Fruit fly (Drosophila melanogaster) whole organism, wandering third instar larva: ENCODE data around the gene NijB.

Experiments
- Abd-B ChIP-seq: fragments of >200 bp; optimal IDR thresholded peaks from 2 replicates; lab custom pipeline; 2017; ENCODE audit warnings: missing biosample characterization, missing genetic modification characterization
- CG32264 ChIP-seq: fragments of 200-800 bp; sonication (Bioruptor generic); optimal IDR thresholded peaks from 2 replicates; lab custom pipeline; 2016; ENCODE audit warnings: missing biosample characterization, missing genetic modification characterization
- CG9705 ChIP-seq: fragments of 200-800 bp; sonication (Bioruptor generic); optimal IDR thresholded peaks from 2 replicates; lab custom pipeline; 2018; ENCODE audit warnings: missing biosample characterization, mild to moderate bottlenecking, missing genetic modification characterization
- CrebA ChIP-seq: fragments of 200-800 bp; sonication (Bioruptor generic); optimal IDR thresholded peaks from 2 replicates; lab custom pipeline; 2016; ENCODE audit warnings: missing biosample characterization, mild to moderate bottlenecking, missing genetic modification characterization, borderline replicate concordance
- Dfd ChIP-seq: fragments of >200 bp; optimal IDR thresholded peaks from 2 replicates; lab custom pipeline; 2017; ENCODE audit warnings: missing biosample characterization, missing genetic modification characterization
- Dif ChIP-seq: fragments of 200-275, 200-300 bp; sonication (Bioruptor generic); optimal IDR thresholded peaks from 2 replicates; lab custom pipeline; 2018; ENCODE audit warnings: missing biosample characterization, missing genetic modification characterization; ENCODE audit not compliant: partially characterized antibody
- GATAd ChIP-seq: sonication (Bioruptor generic); optimal IDR thresholded peaks from 2 replicates; lab custom pipeline; 2016; ENCODE audit warnings: missing biosample characterization, missing genetic modification characterization
- HLH106 ChIP-seq: fragments of 200-800 bp; optimal IDR thresholded peaks from 3 replicates; lab custom pipeline; 2019; ENCODE audit warnings: missing biosample characterization, mild to moderate bottlenecking, missing genetic modification characterization, moderate library complexity
- Hnf4 ChIP-seq: fragments of 200-800 bp; sonication (Bioruptor generic); optimal IDR thresholded peaks from 2 replicates; lab custom pipeline; 2016; ENCODE audit warnings: missing biosample characterization, mild to moderate bottlenecking, missing genetic modification characterization
- Hr78 ChIP-seq: fragments of >200 bp; optimal IDR thresholded peaks from 2 replicates; lab custom pipeline; 2017; ENCODE audit warnings: missing biosample characterization, missing genetic modification characterization
- Hr83 ChIP-seq: fragments of 200-300 bp; sonication (Bioruptor generic); optimal IDR thresholded peaks from 2 replicates; lab custom pipeline; 2016; ENCODE audit warnings: missing biosample characterization, mild to moderate bottlenecking, missing genetic modification characterization, moderate library complexity; ENCODE audit not compliant: poor library complexity, severe bottlenecking
- Jra ChIP-seq: sonication (Bioruptor generic); optimal IDR thresholded peaks from 2 replicates; lab custom pipeline; 2016; ENCODE audit warnings: missing biosample characterization, missing genetic modification characterization
- Mio ChIP-seq: sonication (Bioruptor generic); optimal IDR thresholded peaks from 2 replicates; lab custom pipeline; 2016; ENCODE audit warnings: missing biosample characterization, missing genetic modification characterization
- Myc ChIP-seq: fragments of >200 bp; optimal IDR thresholded peaks from 2 replicates; lab custom pipeline; 2017
- N ChIP-seq: fragments of >200 bp; optimal IDR thresholded peaks from 2 replicates; lab custom pipeline; 2018; ENCODE audit warnings: missing biosample characterization, missing external identifiers, missing genetic modification characterization
- OdsH ChIP-seq: fragments of 200-800 bp; sonication (Bioruptor generic); optimal IDR thresholded peaks from 2 replicates; lab custom pipeline; 2016; ENCODE audit warnings: missing biosample characterization, mild to moderate bottlenecking, missing genetic modification characterization
- Rel ChIP-seq, 2 experiments: fragments of 200-800 bp; sonication (Bioruptor generic) in 1 of 2; optimal IDR thresholded peaks; 2 replicates in 1 of 2; 3 replicates in 1 of 2; lab custom pipeline; 2016 to 2019; ENCODE audit warnings: mild to moderate bottlenecking in 2 of 2, missing biosample characterization in 2 of 2, missing genetic modification characterization in 2 of 2, moderate library complexity in 1 of 2
- Sp1 ChIP-seq: fragments of 200-800 bp; sonication (Bioruptor generic); optimal IDR thresholded peaks from 3 replicates; lab custom pipeline; 2019; ENCODE audit warnings: missing biosample characterization, mild to moderate bottlenecking, missing genetic modification characterization, moderate library complexity
- Vsx2 ChIP-seq: fragments of 200-300, 225-300 bp; sonication (Bioruptor generic); optimal IDR thresholded peaks from 2 replicates; lab custom pipeline; 2018; ENCODE audit warnings: missing biosample characterization, missing genetic modification characterization; ENCODE audit not compliant: partially characterized antibody
- br ChIP-seq: fragments of 200-800 bp; sonication (Bioruptor generic); optimal IDR thresholded peaks from 2 replicates; lab custom pipeline; 2016; ENCODE audit warnings: missing biosample characterization, missing genetic modification characterization
- brk ChIP-seq: fragments of 200-800 bp; sonication (Bioruptor generic); optimal IDR thresholded peaks from 2 replicates; lab custom pipeline; 2016; ENCODE audit warnings: missing biosample characterization, mild to moderate bottlenecking, missing genetic modification characterization
- dl ChIP-seq, 2 experiments: fragments of 175-275, 200-275 bp in 1 of 2; fragments of 200-275 bp in 1 of 2; sonication (Bioruptor generic); optimal IDR thresholded peaks; lab custom pipeline; 2018; ENCODE audit warnings: mild to moderate bottlenecking in 2 of 2, missing biosample characterization in 2 of 2, missing genetic modification characterization in 2 of 2, moderate library complexity in 2 of 2; ENCODE audit not compliant: partially characterized antibody in 2 of 2, insufficient read depth in 1 of 2
- dmrt93B ChIP-seq: fragments of 200-800 bp; sonication (Bioruptor generic); optimal IDR thresholded peaks from 2 replicates; lab custom pipeline; 2018; ENCODE audit warnings: missing biosample characterization, mild to moderate bottlenecking, missing genetic modification characterization
- dsf ChIP-seq: sonication (Bioruptor generic); optimal IDR thresholded peaks from 2 replicates; lab custom pipeline; 2016; ENCODE audit warnings: missing biosample characterization, missing genetic modification characterization, borderline replicate concordance
- ey ChIP-seq: fragments of 200-800 bp; sonication (Bioruptor generic); optimal IDR thresholded peaks from 2 replicates; lab custom pipeline; 2016; ENCODE audit warnings: missing biosample characterization, missing genetic modification characterization
- foxo ChIP-seq, 2 experiments: fragments of 200-800 bp; sonication (Bioruptor generic); optimal IDR thresholded peaks; 2 replicates in 1 of 2; 3 replicates in 1 of 2; lab custom pipeline; 2016 to 2017; ENCODE audit warnings: missing biosample characterization in 2 of 2, missing genetic modification characterization in 2 of 2
- fru ChIP-seq: fragments of 200-800 bp; sonication (Bioruptor generic); optimal IDR thresholded peaks from 3 replicates; lab custom pipeline; 2016; ENCODE audit warnings: missing biosample characterization, mild to moderate bottlenecking, missing genetic modification characterization
- h ChIP-seq: fragments of 200-800 bp; sonication (Bioruptor generic); optimal IDR thresholded peaks from 3 replicates; lab custom pipeline; 2016; ENCODE audit warnings: missing biosample characterization, mild to moderate bottlenecking, missing genetic modification characterization
- jim ChIP-seq: fragments of 175-275, 200-325 bp; sonication (Bioruptor generic); optimal IDR thresholded peaks from 2 replicates; lab custom pipeline; 2016; ENCODE audit warnings: missing biosample characterization, mild to moderate bottlenecking, missing genetic modification characterization
- lola ChIP-seq: fragments of >200 bp; optimal IDR thresholded peaks from 2 replicates; lab custom pipeline; 2017; ENCODE audit warnings: missing biosample characterization, missing genetic modification characterization
- pan ChIP-seq: fragments of >200 bp; optimal IDR thresholded peaks from 2 replicates; lab custom pipeline; 2017
- psq ChIP-seq: fragments of 200-800 bp; sonication (Bioruptor generic); optimal IDR thresholded peaks from 3 replicates; lab custom pipeline; 2017; ENCODE audit warnings: missing biosample characterization, mild to moderate bottlenecking, missing genetic modification characterization, moderate library complexity
- rgr ChIP-seq: fragments of 200-800 bp; sonication (Bioruptor generic); optimal IDR thresholded peaks from 3 replicates; lab custom pipeline; 2016; ENCODE audit warnings: missing biosample characterization, mild to moderate bottlenecking, missing genetic modification characterization
- sage ChIP-seq: fragments of 200-800 bp; sonication (Bioruptor generic); optimal IDR thresholded peaks from 2 replicates; lab custom pipeline; 2016; ENCODE audit warnings: missing biosample characterization, mild to moderate bottlenecking, missing genetic modification characterization
- sv ChIP-seq: fragments of 200-800 bp; sonication (Bioruptor generic); optimal IDR thresholded peaks from 3 replicates; lab custom pipeline; 2016; ENCODE audit warnings: missing biosample characterization, missing genetic modification characterization
- tai ChIP-seq: sonication (Bioruptor generic); optimal IDR thresholded peaks from 2 replicates; lab custom pipeline; 2016; ENCODE audit warnings: missing biosample characterization, missing genetic modification characterization
- usp ChIP-seq: fragments of >200 bp; optimal IDR thresholded peaks from 2 replicates; lab custom pipeline; 2017; ENCODE audit warnings: missing biosample characterization, missing genetic modification characterization
- woc ChIP-seq: sonication (Bioruptor generic); optimal IDR thresholded peaks from 2 replicates; lab custom pipeline; 2016; ENCODE audit warnings: missing biosample characterization, mild to moderate bottlenecking, missing genetic modification characterization

Gene NijB

DNA sequence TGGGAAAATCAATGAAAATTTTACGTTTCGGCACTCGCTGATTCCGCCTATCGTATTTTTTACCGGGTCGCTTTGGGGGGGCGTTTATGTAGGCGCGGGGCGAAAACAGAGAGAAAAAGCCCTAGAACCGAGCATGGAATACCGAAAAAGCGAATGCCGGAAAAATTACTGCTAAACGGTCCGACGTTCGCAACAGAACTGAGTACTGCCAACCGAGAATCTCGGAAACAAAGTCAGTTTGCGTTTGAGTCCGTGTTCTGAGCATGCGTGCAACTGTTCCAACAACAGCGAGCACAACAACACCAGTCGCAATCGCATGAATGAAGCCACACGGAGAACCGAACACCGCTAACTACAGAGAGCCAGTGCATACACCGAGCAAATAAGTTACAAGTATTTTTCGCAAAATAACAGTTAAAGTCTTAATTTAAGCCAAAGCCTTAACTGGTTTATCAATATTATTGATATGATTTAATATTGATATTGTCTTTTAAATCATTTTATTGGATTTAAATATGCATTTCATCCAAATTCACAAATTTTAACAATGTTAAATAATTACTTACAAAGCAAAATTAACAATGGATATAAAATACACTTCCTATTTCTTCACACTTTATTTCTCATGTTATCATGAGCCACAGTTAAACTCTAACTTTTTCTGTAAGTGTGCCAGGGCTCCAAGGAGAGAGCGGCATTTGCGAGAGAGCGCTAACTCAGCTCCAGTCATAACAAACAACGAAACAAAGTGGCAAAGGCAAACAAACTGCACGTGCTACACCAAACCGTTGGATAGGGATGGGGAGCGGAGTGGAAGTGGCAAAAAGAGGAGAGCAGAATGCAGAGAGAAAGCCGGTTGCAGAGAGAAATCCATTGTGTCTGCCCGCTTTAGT lies 1.7 kb upstream of the NijB start, which contains the start of gene CG3961:
Gene CG3961, minus strand, starts transcription at position 201 of the 893 bp plus-strand sequence.
- peak; percentile 99 for TF ChIP-seq HLH106 (tag; lab: Kevin White, UChicago)
- TF ChIP-seq CG32264, result peak; percentile 67
- TF ChIP-seq h, result peak; percentile 97
- peak in 1 of 2 experiments; percentile 99 for TF ChIP-seq foxo (GFP tag; optimal IDR thresholded peaks at IDR 0.05; lab: Kevin White, UChicago)
- no peak for TF ChIP-seq usp (GFP tag; lab: Kevin White, UChicago)
- TF ChIP-seq ey (GFP tag; lab: Kevin White, UChicago), result peak; percentile 95
- TF ChIP-seq sage (GFP tag; lab: Kevin White, UChicago), result peak; percentile 89
- no peak for TF ChIP-seq N
- peak; percentile 90 for TF ChIP-seq CG9705 (GFP tag; lab: Kevin White, UChicago)
- TF ChIP-seq Mio (GFP tag; lab: Kevin White, UChicago), result peak; percentile 61
- TF ChIP-seq psq, result peak; percentile 98
- peak; percentile 95 for TF ChIP-seq br (GFP tag; lab: Kevin White, UChicago)
- TF ChIP-seq dl (GFP tag; optimal IDR thresholded peaks at IDR 0.05; lab: Kevin White, UChicago; ENCODE audit: insufficient read depth in 1 of 2, partially characterized antibody in 2 of 2), result peak; percentile 89 to 90
- peak; percentile 99 for TF ChIP-seq OdsH (GFP tag; lab: Kevin White, UChicago)
- TF ChIP-seq lola, result no peak
- TF ChIP-seq Rel (GFP tag; optimal IDR thresholded peaks at IDR 0.05; lab: Kevin White, UChicago), result peak; percentile 86
- peak; percentile 82 for TF ChIP-seq Rel (tag; optimal IDR thresholded peaks at IDR 0.05; lab: Kevin White, UChicago)
- peak; percentile 97 for TF ChIP-seq fru
- peak; percentile 88 for TF ChIP-seq dsf (GFP tag; lab: Kevin White, UChicago)
- no peak for TF ChIP-seq Vsx2 (GFP tag; lab: Kevin White, UChicago)
- TF ChIP-seq Hr83 (GFP tag; lab: Kevin White, UChicago), result peak; percentile 34
- TF ChIP-seq Jra (GFP tag; lab: Kevin White, UChicago), result peak; percentile 84
- TF ChIP-seq rgr (GFP tag; lab: Kevin White, UChicago), result peak; percentile 98
- TF ChIP-seq CrebA (GFP tag; lab: Kevin White, UChicago), result peak; percentile 82
- TF ChIP-seq pan (lab: Kevin White, UChicago), result no peak
- peak; percentile 89 for TF ChIP-seq tai
- TF ChIP-seq jim (GFP tag; lab: Kevin White, UChicago), result no peak
- TF ChIP-seq Dfd (GFP tag; lab: Kevin White, UChicago), result peak; percentile 97
- peak; percentile 93 for TF ChIP-seq dmrt93B (GFP tag; lab: Kevin White, UChicago)
- peak; percentile 96 for TF ChIP-seq brk (GFP tag; lab: Kevin White, UChicago)
- TF ChIP-seq sv (GFP tag; lab: Kevin White, UChicago), result peak; percentile 94
- peak; percentile 93 for TF ChIP-seq Dif (GFP tag; lab: Kevin White, UChicago)
- TF ChIP-seq woc (GFP tag; lab: Kevin White, UChicago), result peak; percentile 90
- peak; percentile 99 for TF ChIP-seq Sp1 (GFP tag; lab: Kevin White, UChicago)
- no peak for TF ChIP-seq Abd-B
- peak; percentile 91 for TF ChIP-seq Hnf4
- no peak for TF ChIP-seq Hr78
- TF ChIP-seq Myc (lab: Kevin White, UChicago), result no peak
- no peak for TF ChIP-seq GATAd (GFP tag; lab: Kevin White, UChicago)

- TF ChIP-seq h, result peak; percentile 15
- peak; percentile 44 for TF ChIP-seq Sp1 (GFP tag; lab: Kevin White, UChicago)
- peak; percentile 26 for TF ChIP-seq sage (GFP tag; lab: Kevin White, UChicago)
- peak; percentile 36 for TF ChIP-seq CrebA (GFP tag; lab: Kevin White, UChicago)
- peak; percentile 13 for TF ChIP-seq Rel (GFP tag; optimal IDR thresholded peaks at IDR 0.05; lab: Kevin White, UChicago)
- TF ChIP-seq Rel (tag; optimal IDR thresholded peaks at IDR 0.05; lab: Kevin White, UChicago), result no peak
- no peak for TF ChIP-seq OdsH (GFP tag; lab: Kevin White, UChicago)
- no peak for TF ChIP-seq woc (GFP tag; lab: Kevin White, UChicago)
- TF ChIP-seq brk (GFP tag; lab: Kevin White, UChicago), result peak; percentile 43
- TF ChIP-seq pan (lab: Kevin White, UChicago), result no peak
- TF ChIP-seq Vsx2 (GFP tag; lab: Kevin White, UChicago), result no peak
- TF ChIP-seq, all 38 proteins: peak for 6
Observed at dm6 chr3L:18895079-18895478, 2.9 kb downstream of the NijB start.
